Worm (Caenorhabditis elegans): ENCODE measurements around the gene ugt-58.

Gene ugt-58

DNA sequence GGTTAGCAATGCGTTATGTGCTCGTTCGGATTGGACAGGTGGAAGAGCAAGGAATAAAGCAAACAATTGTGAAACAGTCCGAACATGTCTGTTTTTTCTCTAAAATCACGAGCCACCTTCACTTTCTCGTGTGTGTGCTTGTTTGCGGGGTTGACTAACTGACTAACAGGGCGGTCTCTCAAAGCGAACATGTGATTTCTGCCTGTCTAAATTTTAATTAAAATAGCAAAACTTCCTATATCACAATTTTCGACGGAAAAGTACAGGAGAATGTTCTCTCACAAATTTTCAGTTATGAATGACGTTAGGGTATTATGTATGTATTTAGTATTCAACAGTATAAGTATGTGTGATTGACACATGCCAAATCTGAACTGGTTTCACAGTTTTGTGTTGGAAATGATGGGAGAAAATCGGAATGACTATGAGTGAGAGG, 35.3 kb upstream of the ugt-58 start (continued):
- TF ChIP-seq spr-1 (tag; optimal IDR thresholded peaks at IDR 0.05) (no peak), aly-2 (tag; optimal IDR thresholded peaks at IDR 0.05) (no peak), zfp-3 (GFP tag; conservative IDR thresholded peaks at IDR 0.05) (no peak), mxl-3 (GFP tag; optimal IDR thresholded peaks at IDR 0.05) (no peak), saeg-2 (GFP tag; IDR thresholded peaks at IDR 0.05) (no peak), dmd-6 (GFP tag; IDR thresholded peaks at IDR 0.05) (peak; percentile 76), mes-2 (tag; optimal IDR thresholded peaks at IDR 0.05; ENCODE audit: poor library complexity, severe bottlenecking) (peak; percentile 12), nhr-11 (tag; optimal IDR thresholded peaks at IDR 0.05) (peak; percentile 22), nhr-42 (GFP tag; IDR thresholded peaks at IDR 0.05) (no peak), lin-1 (GFP tag; IDR thresholded peaks at IDR 0.05) (peak; percentile 28; the same call in 1 of the 2 replicates), zip-11 (GFP tag; IDR thresholded peaks at IDR 0.05) (no peak), ceh-82 (tag; optimal IDR thresholded peaks at IDR 0.05) (no peak), nhr-48 (tag; optimal IDR thresholded peaks at IDR 0.05) (no peak), pha-4 (GFP tag; IDR thresholded peaks at IDR 0.05) (peak; percentile 17; the same call in 1 of the 2 replicates), pha-4 (tag; optimal IDR thresholded peaks at IDR 0.05) (peak; percentile 59), ces-1 (GFP tag; optimal IDR thresholded peaks at IDR 0.05) (no peak), zip-2 (tag; optimal IDR thresholded peaks at IDR 0.05) (no peak), mdl-1 (tag; optimal IDR thresholded peaks at IDR 0.05) (peak in 1 of 2 experiments; percentile 68), fkh-10 (GFP tag; optimal IDR thresholded peaks at IDR 0.05) (no peak), nhr-237 (tag; optimal IDR thresholded peaks at IDR 0.05) (no peak), php-3 (GFP tag; IDR thresholded peaks at IDR 0.05) (no peak), nhr-6 (tag; optimal IDR thresholded peaks at IDR 0.05) (no peak), R02D3.7 (tag; optimal IDR thresholded peaks at IDR 0.05) (no peak), snpc-4 (tag; optimal IDR thresholded peaks at IDR 0.05) (no peak), ceh-28 (tag; optimal IDR thresholded peaks at IDR 0.05) (no peak), daf-8 (GFP tag; IDR thresholded peaks at IDR 0.05) (no peak), ceh-32 (tag; optimal IDR thresholded peaks at IDR 0.05; ENCODE audit: poor library complexity) (no peak), jun-1 (tag; optimal IDR thresholded peaks at IDR 0.05) (no peak), set-16 (GFP tag; IDR thresholded peaks at IDR 0.05) (no peak), T20F7.1 (GFP tag; optimal IDR thresholded peaks at IDR 0.05) (peak; percentile 56), tra-1 (GFP tag; IDR thresholded peaks at IDR 0.05) (peak; percentile 52), F10B5.3 (tag; optimal IDR thresholded peaks at IDR 0.05) (no peak), nhr-28 (tag; optimal IDR thresholded peaks at IDR 0.05) (peak; percentile 61), nhr-25 (tag; optimal IDR thresholded peaks at IDR 0.05; ENCODE audit: borderline replicate concordance, insufficient read depth) (no peak), lin-38 (GFP tag; IDR thresholded peaks at IDR 0.05) (no peak), Y105C5A.15 (GFP tag; IDR thresholded peaks at IDR 0.05) (no peak), ceh-20 (GFP tag; IDR thresholded peaks at IDR 0.05) (no peak), egl-43 (GFP tag; IDR thresholded peaks at IDR 0.05) (no peak), madf-9 (GFP tag; conservative IDR thresholded peaks at IDR 0.05) (no peak), dve-1 (tag; optimal IDR thresholded peaks at IDR 0.05; ENCODE audit: insufficient read depth) (peak; percentile 63), ZK337.2 (GFP tag; IDR thresholded peaks at IDR 0.05) (no peak), skn-1 (tag; optimal IDR thresholded peaks at IDR 0.05) (no peak), egl-27 (tag; optimal IDR thresholded peaks at IDR 0.05) (no peak), sdz-12 (GFP tag; optimal IDR thresholded peaks at IDR 0.05) (no peak), nhr-41 (GFP tag; IDR thresholded peaks at IDR 0.05) (no peak), dmd-9 (GFP tag; IDR thresholded peaks at IDR 0.05) (no peak), aha-1 (tag) (no peak), hif-1 (tag; optimal IDR thresholded peaks at IDR 0.05) (peak in 1 of 2 experiments; percentile 12), nhr-76 (tag; optimal IDR thresholded peaks at IDR 0.05) (no peak), daf-12 (tag; optimal IDR thresholded peaks at IDR 0.05) (no peak), ceh-44 (GFP tag; IDR thresholded peaks at IDR 0.05) (no peak), mxl-2 (GFP tag; conservative IDR thresholded peaks at IDR 0.05) (no peak)

Measured in whole organism, L4 larva.